Fruit fly (Drosophila melanogaster) whole organism, adult: ENCODE data around the gene CG3690.

Source experiments
- CG11617 ChIP-seq: fragments of 200-800 bp; sonication (Bioruptor generic); optimal IDR thresholded peaks from 2 replicates; lab custom pipeline; 2017; ENCODE audit warnings: mild to moderate bottlenecking, missing biosample characterization, missing genetic modification reagents, missing genetic modification characterization
- CG12768 ChIP-seq: fragments of 200-800 bp; sonication (Bioruptor generic); optimal IDR thresholded peaks from 2 replicates; lab custom pipeline; 2017; ENCODE audit warnings: missing biosample characterization, missing genetic modification characterization, mild to moderate bottlenecking, moderate library complexity, missing genetic modification reagents
- CG1620 ChIP-seq: fragments of 200-800 bp; sonication (Bioruptor generic); optimal IDR thresholded peaks from 2 replicates; lab custom pipeline; 2016; ENCODE audit warnings: missing biosample characterization, missing genetic modification characterization
- CG33017 ChIP-seq: fragments of 200-800 bp; sonication (Bioruptor generic); optimal IDR thresholded peaks from 2 replicates; lab custom pipeline; 2018; ENCODE audit warnings: missing biosample characterization, mild to moderate bottlenecking, missing genetic modification characterization, moderate library complexity
- CG7101 ChIP-seq: fragments of 200-800 bp; sonication (Bioruptor generic); optimal IDR thresholded peaks from 2 replicates; lab custom pipeline; 2018; ENCODE audit warnings: missing biosample characterization, mild to moderate bottlenecking, missing genetic modification characterization, moderate library complexity
- Crg-1 ChIP-seq: fragments of 200-800 bp; sonication (Bioruptor generic); optimal IDR thresholded peaks from 2 replicates; lab custom pipeline; 2016; ENCODE audit warnings: missing biosample characterization, missing genetic modification characterization
- Mnt ChIP-seq: fragments of 200-800 bp; sonication (Bioruptor generic); optimal IDR thresholded peaks from 2 replicates; lab custom pipeline; 2016; ENCODE audit warnings: missing biosample characterization, mild to moderate bottlenecking, missing genetic modification characterization
- bab1 ChIP-seq: fragments of 200-800 bp; sonication (Bioruptor generic); optimal IDR thresholded peaks from 3 replicates; lab custom pipeline; 2019; ENCODE audit warnings: missing biosample characterization, mild to moderate bottlenecking, missing genetic modification characterization, moderate library complexity
- cic ChIP-seq: fragments of 200-800 bp; sonication (Bioruptor generic); optimal IDR thresholded peaks from 2 replicates; lab custom pipeline; 2017; ENCODE audit warnings: missing biosample characterization, mild to moderate bottlenecking, missing genetic modification characterization, moderate library complexity
- cnc ChIP-seq, 2 experiments: fragments of >200 bp; optimal IDR thresholded peaks; 2 replicates each; lab custom pipeline; 2017
- kay ChIP-seq: fragments of 200-800 bp; sonication (Bioruptor generic); peaks from one replicate; lab custom pipeline; 2016; ENCODE audit warnings: missing biosample characterization, missing genetic modification characterization, borderline replicate concordance
- ovo ChIP-seq: fragments of 200-800 bp; sonication (Bioruptor generic); optimal IDR thresholded peaks from 2 replicates; lab custom pipeline; 2016; ENCODE audit warnings: missing biosample characterization, missing genetic modification characterization
- toe ChIP-seq: fragments of 200-800 bp; sonication (Bioruptor generic); optimal IDR thresholded peaks from 2 replicates; lab custom pipeline; 2016; ENCODE audit warnings: missing biosample characterization, missing genetic modification characterization

dm6 chrX:953807-954206, 2.1 kb upstream of the CG3690 start:
- TF ChIP-seq ovo (GFP tag; lab: Kevin White, UChicago) (no peak), cic (no peak), CG1620 (no peak), bab1 (no peak), CG7101 (tag; lab: Kevin White, UChicago) (no peak), kay (GFP tag; lab: Kevin White, UChicago) (no peak), Crg-1 (GFP tag; lab: Kevin White, UChicago) (no peak), Mnt (GFP tag; lab: Kevin White, UChicago) (no peak), CG12768 (GFP tag; lab: Kevin White, UChicago) (no peak), toe (GFP tag; lab: Kevin White, UChicago) (no peak), cnc (optimal IDR thresholded peaks at IDR 0.05; lab: Kevin White, UChicago) (no peak), CG33017 (no peak), CG11617 (GFP tag; lab: Kevin White, UChicago) (no peak)
